Worm (Caenorhabditis elegans) whole organism, L3 larva: Measurements from ENCODE around the gene Y7A5A.5.

Experiments
- R02D3.7 ChIP-seq: fragments of 150-350 bp; optimal IDR thresholded peaks from 2 replicates; lab custom pipeline; 2014; ENCODE audit warnings: missing biosample characterization, missing genetic modification characterization
- ZK546.5 ChIP-seq: sonication (generic microtip); optimal IDR thresholded peaks from 2 replicates; lab custom pipeline; 2017; ENCODE audit warnings: missing biosample characterization, missing genetic modification characterization
- ama-1 ChIP-seq: fragments of 150-350 bp; optimal IDR thresholded peaks from 2 replicates; lab custom pipeline; 2018
- ceh-16 ChIP-seq: sonication (generic microtip); optimal IDR thresholded peaks from 2 replicates; lab custom pipeline; 2017; ENCODE audit warnings: missing biosample characterization, missing genetic modification characterization
- ceh-28 ChIP-seq: fragments of 150-350 bp; optimal IDR thresholded peaks from 2 replicates; lab custom pipeline; 2014; ENCODE audit warnings: missing biosample characterization, missing genetic modification reagents, missing genetic modification characterization
- ceh-82 ChIP-seq: fragments of 150-350 bp; optimal IDR thresholded peaks from 2 replicates; lab custom pipeline; 2014; ENCODE audit warnings: missing biosample characterization, missing genetic modification characterization
- ceh-9 ChIP-seq: sonication (generic microtip); optimal IDR thresholded peaks from 2 replicates; lab custom pipeline; 2018; ENCODE audit warnings: missing biosample characterization, missing genetic modification characterization
- daf-12 ChIP-seq: fragments of 150-350 bp; optimal IDR thresholded peaks from 2 replicates; lab custom pipeline; 2014; ENCODE audit warnings: missing biosample characterization, missing genetic modification reagents, missing genetic modification characterization
- egl-27 ChIP-seq: sonication (generic microtip); optimal IDR thresholded peaks from 4 replicates; lab custom pipeline; 2017; ENCODE audit warnings: missing biosample characterization, missing genetic modification reagents, missing genetic modification characterization
- elt-3 ChIP-seq, 3 experiments: fragments of 150-350 bp in 1 of 3; sonication (generic microtip) in 2 of 3; optimal IDR thresholded peaks; 2 replicates in 2 of 3; 4 replicates in 1 of 3; lab custom pipeline; 2014 to 2017; ENCODE audit warnings: missing biosample characterization in 3 of 3, missing genetic modification characterization in 3 of 3
- eor-1 ChIP-seq, 2 experiments: fragments of 150-350 bp; optimal IDR thresholded peaks; 2 replicates each; lab custom pipeline; 2014 to 2018; ENCODE audit warnings: missing biosample characterization in 2 of 2, missing genetic modification characterization in 2 of 2
- fkh-2 ChIP-seq: fragments of 150-350 bp; optimal IDR thresholded peaks from 2 replicates; lab custom pipeline; 2014; ENCODE audit warnings: missing biosample characterization, missing genetic modification reagents, missing genetic modification characterization
- fos-1 ChIP-seq: fragments of 150-350 bp; optimal IDR thresholded peaks from 2 replicates; lab custom pipeline; 2014; ENCODE audit warnings: missing biosample characterization, missing genetic modification characterization
- hmg-11 ChIP-seq: sonication (generic microtip); optimal IDR thresholded peaks from 2 replicates; lab custom pipeline; 2016; ENCODE audit warnings: missing genetic modification characterization, missing compliant biosample characterization
- jun-1 ChIP-seq: fragments of 150-350 bp; optimal IDR thresholded peaks from 2 replicates; lab custom pipeline; 2014; ENCODE audit warnings: missing biosample characterization, missing genetic modification reagents, missing genetic modification characterization
- lin-39 ChIP-seq: fragments of 150-350 bp; optimal IDR thresholded peaks from 2 replicates; lab custom pipeline; 2018; ENCODE audit warnings: missing biosample characterization, missing genetic modification reagents, missing genetic modification characterization
- lsy-12 ChIP-seq: sonication (generic microtip); optimal IDR thresholded peaks from 2 replicates; lab custom pipeline; 2016; ENCODE audit warnings: mild to moderate bottlenecking, missing genetic modification characterization, missing compliant biosample characterization
- mml-1 ChIP-seq: fragments of 150-350 bp; sonication (generic microtip); optimal IDR thresholded peaks from 3 replicates; lab custom pipeline; 2014; ENCODE audit warnings: missing biosample characterization, missing genetic modification characterization
- nfya-1 ChIP-seq: sonication (generic microtip); optimal IDR thresholded peaks from 2 replicates; lab custom pipeline; 2017; ENCODE audit warnings: missing genetic modification characterization, mild to moderate bottlenecking, missing compliant biosample characterization, antibody characterized with exemption, moderate library complexity; ENCODE audit not compliant: insufficient read depth
- nhr-11 ChIP-seq: fragments of 150-350 bp; optimal IDR thresholded peaks from 2 replicates; lab custom pipeline; 2014; ENCODE audit warnings: missing biosample characterization, missing genetic modification characterization
- nhr-12 ChIP-seq: fragments of 150-350 bp; optimal IDR thresholded peaks from 2 replicates; lab custom pipeline; 2014; ENCODE audit warnings: missing biosample characterization, missing genetic modification characterization
- nhr-23 ChIP-seq: fragments of 150-350 bp; optimal IDR thresholded peaks from 2 replicates; lab custom pipeline; 2014; ENCODE audit warnings: missing biosample characterization, missing genetic modification reagents, missing genetic modification characterization
- nhr-237 ChIP-seq: fragments of 150-350 bp; optimal IDR thresholded peaks from 2 replicates; lab custom pipeline; 2014; ENCODE audit warnings: missing biosample characterization, missing genetic modification characterization
- nhr-25 ChIP-seq: sonication (generic microtip); optimal IDR thresholded peaks from 2 replicates; lab custom pipeline; 2017; ENCODE audit warnings: missing biosample characterization, missing genetic modification characterization
- nhr-28 ChIP-seq: fragments of 150-350 bp; optimal IDR thresholded peaks from 2 replicates; lab custom pipeline; 2014; ENCODE audit warnings: missing biosample characterization, missing genetic modification characterization
- nhr-67 ChIP-seq: fragments of 150-350 bp; optimal IDR thresholded peaks from 2 replicates; lab custom pipeline; 2014; ENCODE audit warnings: missing biosample characterization, missing genetic modification characterization
- nhr-76 ChIP-seq: fragments of 150-350 bp; sonication (generic microtip); optimal IDR thresholded peaks from 5 replicates; lab custom pipeline; 2014; ENCODE audit warnings: missing biosample characterization, missing genetic modification characterization
- nhr-77 ChIP-seq: fragments of 150-350 bp; optimal IDR thresholded peaks from 2 replicates; lab custom pipeline; 2014; ENCODE audit warnings: missing biosample characterization, missing genetic modification characterization
- pqm-1 ChIP-seq: fragments of 150-350 bp; optimal IDR thresholded peaks from 2 replicates; lab custom pipeline; 2017; ENCODE audit warnings: missing biosample characterization, missing genetic modification characterization, inconsistent platforms
- sea-2 ChIP-seq: fragments of 150-350 bp; sonication (generic microtip); optimal IDR thresholded peaks from 4 replicates; lab custom pipeline; 2014; ENCODE audit warnings: missing biosample characterization, missing genetic modification reagents, missing genetic modification characterization
- skn-1 ChIP-seq: fragments of 150-350 bp; optimal IDR thresholded peaks from 2 replicates; lab custom pipeline; 2014; ENCODE audit warnings: missing biosample characterization, missing genetic modification characterization
- snpc-4 ChIP-seq: fragments of 150-350 bp; optimal IDR thresholded peaks from 2 replicates; lab custom pipeline; 2014; ENCODE audit warnings: missing biosample characterization, missing genetic modification characterization
- unc-39 ChIP-seq: sonication (generic microtip); optimal IDR thresholded peaks from 4 replicates; lab custom pipeline; 2017; ENCODE audit warnings: missing biosample characterization, missing genetic modification characterization
- unc-62 ChIP-seq: fragments of 150-350 bp; sonication (generic microtip); optimal IDR thresholded peaks from 4 replicates; lab custom pipeline; 2014; ENCODE audit warnings: missing biosample characterization, missing genetic modification reagents, missing genetic modification characterization
- zag-1 ChIP-seq: fragments of 150-350 bp; optimal IDR thresholded peaks from 2 replicates; lab custom pipeline; 2014; ENCODE audit warnings: missing biosample characterization, missing genetic modification characterization
- ztf-4 ChIP-seq: fragments of 150-350 bp; optimal IDR thresholded peaks from 2 replicates; lab custom pipeline; 2014; ENCODE audit warnings: missing biosample characterization, missing genetic modification characterization

Y7A5A.5 gene

ce11 chrX:15786726-15787125 lies at the start of gene Y7A5A.5:
Gene Y7A5A.5 (minus strand): TSS chrX:15786826.
- TF ChIP-seq nhr-67 (tag; lab: Kevin White, UChicago) (no peak), mml-1 (tag; lab: Kevin White, UChicago) (no peak), ceh-9 (tag; lab: Kevin White, UChicago) (no peak), nhr-237 (tag; lab: Kevin White, UChicago) (no peak), eor-1 (tag; optimal IDR thresholded peaks at IDR 0.05; lab: Kevin White, UChicago) (no peak), ZK546.5 (tag; lab: Kevin White, UChicago) (no peak), elt-3 (tag; optimal IDR thresholded peaks at IDR 0.05; lab: Kevin White, UChicago) (no peak), nhr-76 (tag; lab: Kevin White, UChicago) (no peak), unc-62 (GFP tag; lab: Kevin White, UChicago) (no peak), fkh-2 (no peak)

- TF ChIP-seq ceh-82 (no peak), ztf-4 (tag; lab: Kevin White, UChicago) (no peak), R02D3.7 (no peak), ZK546.5 (tag; lab: Kevin White, UChicago) (no peak), skn-1 (tag; lab: Kevin White, UChicago) (no peak), jun-1 (tag; lab: Kevin White, UChicago) (no peak), nhr-76 (tag; lab: Kevin White, UChicago) (no peak)
Measured at ce11 chrX:15831537-15831936, 44.9 kb upstream of the Y7A5A.5 start.

ce11 chrX:15828059-15828458 lies 41.4 kb upstream of the Y7A5A.5 start, which contains the start of gene Y7A5A.20:
Gene Y7A5A.20 (plus strand): TSS chrX:15828359.
- no peak for TF ChIP-seq ceh-28
- TF ChIP-seq egl-27 (tag; lab: Kevin White, UChicago): no peak
- no peak for TF ChIP-seq pqm-1 (tag; lab: Kevin White, UChicago)

- no peak for TF ChIP-seq lin-39 (tag; lab: Kevin White, UChicago)
- no peak for TF ChIP-seq unc-39 (tag; lab: Kevin White, UChicago)
- TF ChIP-seq ceh-16 (tag; lab: Kevin White, UChicago): no peak
- TF ChIP-seq fos-1 (tag; lab: Kevin White, UChicago): no peak
- TF ChIP-seq ama-1 (lab: Kevin White, UChicago): no peak
- TF ChIP-seq nhr-28 (tag; lab: Kevin White, UChicago): no peak
- TF ChIP-seq nhr-77 (tag; lab: Kevin White, UChicago): no peak
- TF ChIP-seq daf-12 (tag; lab: Kevin White, UChicago): no peak
- no peak for TF ChIP-seq nhr-25 (tag; lab: Kevin White, UChicago)
- no peak for TF ChIP-seq skn-1 (tag; lab: Kevin White, UChicago)
- TF ChIP-seq nhr-11 (tag; lab: Kevin White, UChicago): no peak
- TF ChIP-seq nhr-23 (tag; lab: Kevin White, UChicago): no peak
- no peak for TF ChIP-seq snpc-4 (tag; lab: Kevin White, UChicago)
- no peak for TF ChIP-seq zag-1
- TF ChIP-seq ceh-28: no peak
Measured at ce11 chrX:15826866-15827265, 40.2 kb upstream of the Y7A5A.5 start, which contains the start of gene Y7A5A.9. Gene Y7A5A.9 (plus strand): TSS chrX:15827166.

- TF ChIP-seq nhr-76 (tag; lab: Kevin White, UChicago) (no peak), nfya-1 (tag; lab: Kevin White, UChicago) (no peak), unc-39 (tag; lab: Kevin White, UChicago) (no peak), nhr-12 (tag; lab: Kevin White, UChicago) (no peak), mml-1 (tag; lab: Kevin White, UChicago) (no peak), lsy-12 (tag; lab: Kevin White, UChicago) (no peak), nhr-67 (tag; lab: Kevin White, UChicago) (no peak), sea-2 (GFP tag; lab: Kevin White, UChicago) (no peak), hmg-11 (tag; lab: Kevin White, UChicago) (no peak), nhr-237 (tag; lab: Kevin White, UChicago) (no peak), nhr-77 (tag; lab: Kevin White, UChicago) (no peak), jun-1 (tag; lab: Kevin White, UChicago) (no peak), ceh-16 (tag; lab: Kevin White, UChicago) (no peak)
Measured at ce11 chrX:15822197-15822596, 35.6 kb upstream of the Y7A5A.5 start, which contains the start of gene Y7A5A.8. Gene Y7A5A.8 (plus strand): TSS chrX:15822497.
